Worm (Caenorhabditis elegans) whole organism, L1 larva: ENCODE results near the gene F23F1.4.

Experiments used
- F16B12.6 ChIP-seq: fragments of 150-350 bp; optimal IDR thresholded peaks from 2 replicates; lab custom pipeline; 2014; ENCODE audit warnings: missing biosample characterization, missing genetic modification characterization
- aha-1 ChIP-seq: fragments of 150-350 bp; optimal IDR thresholded peaks from 2 replicates; lab custom pipeline; 2014; ENCODE audit warnings: missing biosample characterization, missing genetic modification characterization
- aly-2 ChIP-seq: fragments of 150-350 bp; optimal IDR thresholded peaks from 2 replicates; lab custom pipeline; 2014; ENCODE audit warnings: missing biosample characterization, missing genetic modification characterization
- elt-3 ChIP-seq, 6 experiments: fragments of 150-350 bp in 1 of 6; sonication (generic microtip); optimal IDR thresholded peaks; 2 replicates each; lab custom pipeline; 2017 to 2018; ENCODE audit warnings: missing biosample characterization in 6 of 6, missing genetic modification characterization in 6 of 6, inconsistent platforms in 1 of 6
- fkh-10 ChIP-seq: sonication (generic microtip); optimal IDR thresholded peaks from 2 replicates; lab custom pipeline; 2017; ENCODE audit warnings: missing biosample characterization, missing genetic modification reagents, missing genetic modification characterization
- grh-1 ChIP-seq: fragments of 200-800 bp; sonication (Bioruptor generic); IDR thresholded peaks from 2 replicates; pipeline ENCODE4 v1.3.6; 2022; ENCODE audit warnings: missing genetic modification reagents, missing genetic modification characterization, missing compliant biosample characterization
- jun-1 ChIP-seq: fragments of 150-350 bp; optimal IDR thresholded peaks from 2 replicates; lab custom pipeline; 2014; ENCODE audit warnings: missing biosample characterization, missing genetic modification reagents, missing genetic modification characterization
- lin-13 ChIP-seq: fragments of 150-350 bp; optimal IDR thresholded peaks from 2 replicates; lab custom pipeline; 2014; ENCODE audit warnings: missing biosample characterization, missing genetic modification reagents, missing genetic modification characterization
- lin-39 ChIP-seq: fragments of 150-350 bp; optimal IDR thresholded peaks from 2 replicates; lab custom pipeline; 2014; ENCODE audit warnings: missing biosample characterization, missing genetic modification reagents, missing genetic modification characterization
- lir-3 ChIP-seq: sonication (generic microtip); optimal IDR thresholded peaks from 2 replicates; lab custom pipeline; 2016; ENCODE audit warnings: mild to moderate bottlenecking, missing genetic modification characterization, moderate library complexity, missing compliant biosample characterization; ENCODE audit not compliant: poor library complexity
- nhr-11 ChIP-seq: fragments of 150-350 bp; optimal IDR thresholded peaks from 2 replicates; lab custom pipeline; 2014; ENCODE audit warnings: missing biosample characterization, missing genetic modification characterization
- nhr-76 ChIP-seq: sonication (generic microtip); optimal IDR thresholded peaks from 2 replicates; lab custom pipeline; 2017; ENCODE audit warnings: missing biosample characterization, missing genetic modification characterization
- pqm-1 ChIP-seq: sonication (generic microtip); optimal IDR thresholded peaks from 3 replicates; lab custom pipeline; 2017; ENCODE audit warnings: missing biosample characterization, missing genetic modification characterization
- sptf-1 ChIP-seq: fragments of 150-350 bp; optimal IDR thresholded peaks from 2 replicates; lab custom pipeline; 2014; ENCODE audit warnings: missing biosample characterization, missing genetic modification characterization

DNA sequence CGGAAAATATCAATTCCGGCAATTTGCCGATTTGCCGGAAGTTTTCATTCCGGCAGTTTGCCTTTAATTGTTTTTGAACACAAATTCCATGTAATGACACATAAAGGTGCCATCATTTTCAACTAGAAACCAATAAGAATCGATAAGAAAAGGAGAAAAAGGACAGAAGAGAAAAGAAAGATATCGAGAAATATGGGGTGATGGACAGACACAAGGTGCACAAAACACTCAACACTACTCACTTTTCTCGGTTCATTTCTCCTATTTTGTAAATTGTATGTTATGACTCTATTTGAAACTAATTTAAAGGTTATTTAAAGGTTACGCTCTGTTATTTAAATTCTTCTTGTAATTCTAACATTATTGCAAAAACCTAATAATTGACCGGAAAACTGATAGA, 22.6 kb upstream of the F23F1.4 start:
- TF ChIP-seq nhr-11 (no peak), pqm-1 (tag; lab: Kevin White, UChicago) (no peak), grh-1 (GFP tag; lab: Robert Waterston, UW) (no peak), aha-1 (no peak), fkh-10 (no peak), lin-39 (tag; lab: Kevin White, UChicago) (no peak), lir-3 (no peak), lin-13 (GFP tag; lab: Kevin White, UChicago) (no peak), sptf-1 (no peak), jun-1 (no peak), F16B12.6 (tag; lab: Kevin White, UChicago) (no peak), elt-3 (tag; optimal IDR thresholded peaks at IDR 0.05; lab: Kevin White, UChicago) (no peak), nhr-76 (tag; lab: Kevin White, UChicago) (no peak), aly-2 (tag; lab: Kevin White, UChicago) (no peak)
